Worm (Caenorhabditis elegans) whole organism, mixed stage, embryonic: ENCODE results near the gene F49C5.9.

ENCODE experiments used
- M03D4.4 ChIP-seq: sonication (generic microtip); optimal IDR thresholded peaks from 2 replicates; lab custom pipeline; 2017; ENCODE audit warnings: mild to moderate bottlenecking, missing genetic modification characterization, missing compliant biosample characterization
- bed-3 ChIP-seq: fragments of 200-800 bp; sonication (Bioruptor generic); optimal IDR thresholded peaks from 3 replicates; lab custom pipeline; 2018; ENCODE audit warnings: mild to moderate bottlenecking, missing genetic modification characterization, moderate library complexity, missing compliant biosample characterization
- ceh-39 ChIP-seq: fragments of 150-350 bp; optimal IDR thresholded peaks from 2 replicates; lab custom pipeline; 2014; ENCODE audit warnings: missing biosample characterization, missing genetic modification characterization
- ceh-83 ChIP-seq: fragments of 200-800 bp; sonication (Bioruptor generic); optimal IDR thresholded peaks from 2 replicates; lab custom pipeline; 2018; ENCODE audit warnings: mild to moderate bottlenecking, missing genetic modification characterization, missing compliant biosample characterization
- ces-1 ChIP-seq: fragments of 150-350 bp; optimal IDR thresholded peaks from 2 replicates; lab custom pipeline; 2014; ENCODE audit warnings: missing biosample characterization, missing genetic modification reagents, missing genetic modification characterization
- drap-1 ChIP-seq: fragments of 200-800 bp; sonication (Bioruptor generic); optimal IDR thresholded peaks from 3 replicates; lab custom pipeline; 2018; ENCODE audit warnings: mild to moderate bottlenecking, missing genetic modification characterization, missing compliant biosample characterization
- elt-1 ChIP-seq: sonication (generic microtip); optimal IDR thresholded peaks from 2 replicates; lab custom pipeline; 2017; ENCODE audit warnings: missing genetic modification characterization, mild to moderate bottlenecking, missing compliant biosample characterization, antibody characterized with exemption, moderate library complexity, borderline replicate concordance; ENCODE audit not compliant: insufficient read depth
- elt-3 ChIP-seq: fragments of 150-350 bp; optimal IDR thresholded peaks from 2 replicates; lab custom pipeline; 2014; ENCODE audit warnings: missing biosample characterization, missing genetic modification characterization
- flh-1 ChIP-seq: fragments of 200-800 bp; sonication (Bioruptor generic); optimal IDR thresholded peaks from 2 replicates; lab custom pipeline; 2018; ENCODE audit warnings: mild to moderate bottlenecking, missing genetic modification characterization, moderate library complexity, missing compliant biosample characterization
- ham-2 ChIP-seq: fragments of 200-800 bp; sonication (Bioruptor generic); optimal IDR thresholded peaks from 2 replicates; lab custom pipeline; 2018; ENCODE audit warnings: mild to moderate bottlenecking, missing genetic modification characterization, missing compliant biosample characterization
- hlh-1 ChIP-seq: fragments of 150-350 bp; optimal IDR thresholded peaks from 2 replicates; lab custom pipeline; 2014; ENCODE audit warnings: missing biosample characterization, missing genetic modification reagents, missing genetic modification characterization
- lin-13 ChIP-seq: fragments of 150-350 bp; optimal IDR thresholded peaks from 2 replicates; lab custom pipeline; 2014; ENCODE audit warnings: missing biosample characterization, missing genetic modification characterization
- lin-32 ChIP-seq: fragments of 200-800 bp; sonication (Bioruptor generic); optimal IDR thresholded peaks from 2 replicates; lab custom pipeline; 2018; ENCODE audit warnings: mild to moderate bottlenecking, missing genetic modification characterization, missing compliant biosample characterization
- lsy-2 ChIP-seq: fragments of 150-350 bp; optimal IDR thresholded peaks from 2 replicates; lab custom pipeline; 2014; ENCODE audit warnings: missing biosample characterization, missing genetic modification characterization
- mab-5 ChIP-seq: fragments of 150-350 bp; optimal IDR thresholded peaks from 2 replicates; lab custom pipeline; 2014; ENCODE audit warnings: missing biosample characterization, missing genetic modification characterization
- mep-1 ChIP-seq: fragments of 150-350 bp; optimal IDR thresholded peaks from 2 replicates; lab custom pipeline; 2017; ENCODE audit warnings: missing biosample characterization, missing genetic modification reagents, missing genetic modification characterization, inconsistent platforms
- mls-2 ChIP-seq: sonication (generic microtip); optimal IDR thresholded peaks from 2 replicates; lab custom pipeline; 2016; ENCODE audit warnings: mild to moderate bottlenecking, missing genetic modification characterization, moderate library complexity, missing compliant biosample characterization
- nhr-12 ChIP-seq: fragments of 150-350 bp; optimal IDR thresholded peaks from 2 replicates; lab custom pipeline; 2014; ENCODE audit warnings: missing biosample characterization, missing genetic modification characterization
- nhr-237 ChIP-seq: fragments of 150-350 bp; optimal IDR thresholded peaks from 2 replicates; lab custom pipeline; 2014; ENCODE audit warnings: missing biosample characterization, missing genetic modification characterization
- nhr-28 ChIP-seq: fragments of 150-350 bp; optimal IDR thresholded peaks from 2 replicates; lab custom pipeline; 2014; ENCODE audit warnings: missing biosample characterization, missing genetic modification characterization
- nhr-76 ChIP-seq: sonication (generic microtip); optimal IDR thresholded peaks from 2 replicates; lab custom pipeline; 2017; ENCODE audit warnings: missing biosample characterization, missing genetic modification characterization
- pha-4 ChIP-seq: fragments of 150-350 bp; optimal IDR thresholded peaks from 2 replicates; lab custom pipeline; 2018; ENCODE audit warnings: missing biosample characterization, missing genetic modification reagents, missing genetic modification characterization
- snpc-4 ChIP-seq: fragments of 150-350 bp; optimal IDR thresholded peaks from 2 replicates; lab custom pipeline; 2014; ENCODE audit warnings: missing biosample characterization, missing genetic modification characterization
- sptf-1 ChIP-seq: sonication (generic microtip); optimal IDR thresholded peaks from 2 replicates; lab custom pipeline; 2017; ENCODE audit warnings: mild to moderate bottlenecking, missing genetic modification characterization, moderate library complexity, missing compliant biosample characterization
- tbx-8 ChIP-seq: fragments of 200-800 bp; sonication (Bioruptor generic); optimal IDR thresholded peaks from 2 replicates; lab custom pipeline; 2018; ENCODE audit warnings: mild to moderate bottlenecking, missing genetic modification characterization, moderate library complexity, missing compliant biosample characterization
- unc-120 ChIP-seq: sonication (generic microtip); optimal IDR thresholded peaks from 2 replicates; lab custom pipeline; 2017; ENCODE audit warnings: missing genetic modification characterization, missing compliant biosample characterization; ENCODE audit not compliant: poor library complexity, severe bottlenecking
- unc-62 ChIP-seq: fragments of 150-350 bp; optimal IDR thresholded peaks from 2 replicates; lab custom pipeline; 2014; ENCODE audit warnings: missing biosample characterization, missing genetic modification reagents, missing genetic modification characterization
- zip-8 ChIP-seq: fragments of 150-350 bp; optimal IDR thresholded peaks from 2 replicates; lab custom pipeline; 2014; ENCODE audit warnings: missing biosample characterization, missing genetic modification characterization

Gene F49C5.9

ce11 chrII:12550940-12551339 lies 6.5 kb upstream of the F49C5.9 start:
- TF ChIP-seq lsy-2 (tag; lab: Kevin White, UChicago) (no peak), mab-5 (tag; lab: Kevin White, UChicago) (no peak)

- TF ChIP-seq ham-2 (GFP tag; lab: Kevin White, UChicago): no peak
- TF ChIP-seq elt-3: no peak
- TF ChIP-seq zip-8: no peak
- TF ChIP-seq ces-1 (GFP tag; lab: Kevin White, UChicago): no peak
- TF ChIP-seq lin-32 (GFP tag; lab: Kevin White, UChicago): no peak
- no peak for TF ChIP-seq flh-1 (GFP tag; lab: Kevin White, UChicago)
- TF ChIP-seq bed-3 (GFP tag; lab: Kevin White, UChicago): no peak
- no peak for TF ChIP-seq lin-13
- TF ChIP-seq mls-2: no peak
- no peak for TF ChIP-seq lsy-2 (tag; lab: Kevin White, UChicago)
- no peak for TF ChIP-seq hlh-1
- TF ChIP-seq ceh-39: no peak
- TF ChIP-seq pha-4 (tag; lab: Kevin White, UChicago): no peak
- no peak for TF ChIP-seq snpc-4 (tag; lab: Kevin White, UChicago)
- no peak for TF ChIP-seq nhr-28 (tag; lab: Kevin White, UChicago)
- no peak for TF ChIP-seq nhr-12
- no peak for TF ChIP-seq elt-1 (tag; lab: Kevin White, UChicago)
- TF ChIP-seq, all 35 proteins: peak for 0
Measured at ce11 chrII:12549613-12550012, 5.2 kb upstream of the F49C5.9 start.

ce11 chrII:12547547-12547946 lies 3.1 kb upstream of the F49C5.9 start, which contains the start of gene F49C5.16:
Gene F49C5.16, plus strand, starts transcription at chrII:12547847.
- no peak for TF ChIP-seq nhr-237 (tag; lab: Kevin White, UChicago)
- no peak for TF ChIP-seq mep-1 (tag; lab: Kevin White, UChicago)
- TF ChIP-seq unc-120: no peak
- no peak for TF ChIP-seq nhr-76
- no peak for TF ChIP-seq flh-1 (GFP tag; lab: Kevin White, UChicago)
- no peak for TF ChIP-seq lin-32 (GFP tag; lab: Kevin White, UChicago)
- TF ChIP-seq tbx-8 (GFP tag; lab: Kevin White, UChicago): no peak
- no peak for TF ChIP-seq mab-5 (tag; lab: Kevin White, UChicago)
- no peak for TF ChIP-seq nhr-12
- no peak for TF ChIP-seq nhr-28 (tag; lab: Kevin White, UChicago)
- no peak for TF ChIP-seq zip-8
- no peak for TF ChIP-seq elt-3
- TF ChIP-seq ces-1 (GFP tag; lab: Kevin White, UChicago): no peak
- TF ChIP-seq ceh-39: no peak
- no peak for TF ChIP-seq mls-2
- TF ChIP-seq lsy-2 (tag; lab: Kevin White, UChicago): no peak

- TF ChIP-seq unc-120: no peak
- TF ChIP-seq M03D4.4 (tag; lab: Kevin White, UChicago): no peak
- no peak for TF ChIP-seq sptf-1 (tag; lab: Kevin White, UChicago)
- no peak for TF ChIP-seq nhr-76
- no peak for TF ChIP-seq elt-1 (tag; lab: Kevin White, UChicago)
- TF ChIP-seq, all 35 proteins: peak for 0
Measured at ce11 chrII:12546413-12546812, 2.0 kb upstream of the F49C5.9 start, which contains the start of the genes F49C5.5 and F49C5.10. Gene F49C5.5, minus strand, starts transcription at chrII:12546513. Gene F49C5.10, plus strand, starts transcription at chrII:12546756.

- no peak for TF ChIP-seq lin-13
- TF ChIP-seq unc-120: no peak
- TF ChIP-seq nhr-76: no peak
- TF ChIP-seq sptf-1 (tag; lab: Kevin White, UChicago): no peak
- no peak for TF ChIP-seq drap-1 (GFP tag; lab: Kevin White, UChicago)
- no peak for TF ChIP-seq ceh-83 (GFP tag; lab: Kevin White, UChicago)
- no peak for TF ChIP-seq nhr-28 (tag; lab: Kevin White, UChicago)
Measured at ce11 chrII:12542594-12542997, 1.8 kb downstream of the F49C5.9 start.

ce11 chrII:12539395-12539794 lies 5.0 kb downstream of the F49C5.9 start:
- no peak for TF ChIP-seq mab-5 (tag; lab: Kevin White, UChicago)
- no peak for TF ChIP-seq zip-8
- TF ChIP-seq mls-2: no peak
- no peak for TF ChIP-seq nhr-12
- TF ChIP-seq unc-62 (GFP tag; lab: Kevin White, UChicago): no peak
- TF ChIP-seq drap-1 (GFP tag; lab: Kevin White, UChicago): no peak
- no peak for TF ChIP-seq sptf-1 (tag; lab: Kevin White, UChicago)
- TF ChIP-seq nhr-76: no peak
- TF ChIP-seq ceh-83 (GFP tag; lab: Kevin White, UChicago): no peak
